Fruit fly (Drosophila melanogaster) whole organism, prepupa: ENCODE results near the gene CG11085.

Experiments used
- Blimp-1 ChIP-seq: fragments of 200-800 bp; sonication (Bioruptor generic); optimal IDR thresholded peaks from 3 replicates; lab custom pipeline; 2017; ENCODE audit warnings: missing biosample characterization, missing genetic modification characterization, mild to moderate bottlenecking, moderate library complexity, missing genetic modification reagents
- CG11294 ChIP-seq: fragments of 200-800 bp; sonication (Bioruptor generic); IDR thresholded peaks from 2 replicates; pipeline ENCODE4 v1.3.6; 2022; ENCODE audit warnings: missing biosample characterization, missing genetic modification characterization
- CG11762 ChIP-seq: fragments of 200-800 bp; sonication (Bioruptor generic); optimal IDR thresholded peaks from 3 replicates; lab custom pipeline; 2016; ENCODE audit warnings: missing biosample characterization, missing genetic modification characterization; ENCODE audit not compliant: insufficient read depth
- CG15336 ChIP-seq: fragments of 200-800 bp; sonication (Bioruptor generic); IDR thresholded peaks from 2 replicates; pipeline ENCODE4 v1.3.6; 2022; ENCODE audit warnings: missing biosample characterization, missing genetic modification characterization
- CG1621 ChIP-seq: fragments of 200-800 bp; sonication (Bioruptor generic); optimal IDR thresholded peaks from 3 replicates; lab custom pipeline; 2018; ENCODE audit warnings: missing biosample characterization, mild to moderate bottlenecking, missing genetic modification characterization
- CG16779 ChIP-seq: fragments of 200-800 bp; sonication (Bioruptor generic); optimal IDR thresholded peaks from 3 replicates; lab custom pipeline; 2017; ENCODE audit warnings: missing biosample characterization, mild to moderate bottlenecking, missing genetic modification characterization
- CG3032 ChIP-seq: fragments of 200-800 bp; optimal IDR thresholded peaks from 2 replicates; lab custom pipeline; 2019; ENCODE audit warnings: missing biosample characterization, mild to moderate bottlenecking, missing genetic modification characterization, moderate library complexity
- CG31627 ChIP-seq: fragments of 200-800 bp; sonication (Bioruptor generic); optimal IDR thresholded peaks from 3 replicates; lab custom pipeline; 2016; ENCODE audit warnings: missing biosample characterization, missing genetic modification characterization
- CG3919 ChIP-seq: fragments of 200-800 bp; sonication (Bioruptor generic); optimal IDR thresholded peaks from 3 replicates; lab custom pipeline; 2016; ENCODE audit warnings: missing biosample characterization, missing genetic modification characterization
- CG4318 ChIP-seq: fragments of 200-800 bp; sonication (Bioruptor generic); optimal IDR thresholded peaks from 3 replicates; lab custom pipeline; 2017; ENCODE audit warnings: missing biosample characterization, mild to moderate bottlenecking, missing genetic modification characterization
- CG6163 ChIP-seq: fragments of 200-800 bp; sonication (Bioruptor generic); IDR thresholded peaks from 3 replicates; pipeline ENCODE4 v1.3.6; 2022; ENCODE audit warnings: missing biosample characterization, missing genetic modification characterization
- CG6276 ChIP-seq: fragments of 200-800 bp; sonication (Bioruptor generic); optimal IDR thresholded peaks from 2 replicates; lab custom pipeline; 2017; ENCODE audit warnings: missing biosample characterization, mild to moderate bottlenecking, missing genetic modification characterization
- CG6792 ChIP-seq: fragments of 200-800 bp; sonication (Bioruptor generic); optimal IDR thresholded peaks from 3 replicates; lab custom pipeline; 2016; ENCODE audit warnings: missing biosample characterization, missing genetic modification characterization
- CG6808 ChIP-seq: fragments of 200-800 bp; sonication (Bioruptor generic); optimal IDR thresholded peaks from 3 replicates; lab custom pipeline; 2017; ENCODE audit warnings: missing biosample characterization, missing genetic modification characterization, mild to moderate bottlenecking, moderate library complexity, missing genetic modification reagents
- CG6854 ChIP-seq: fragments of 200-800 bp; sonication (Bioruptor generic); optimal IDR thresholded peaks from 2 replicates; lab custom pipeline; 2017; ENCODE audit warnings: missing biosample characterization, mild to moderate bottlenecking, missing genetic modification characterization
- CG7368 ChIP-seq: fragments of 200-800 bp; sonication (Bioruptor generic); optimal IDR thresholded peaks from 3 replicates; lab custom pipeline; 2016; ENCODE audit warnings: missing biosample characterization, missing genetic modification characterization
- CG8119 ChIP-seq: fragments of 200-800 bp; sonication (Bioruptor generic); IDR thresholded peaks from 3 replicates; pipeline ENCODE4 v1.3.6; 2022; ENCODE audit warnings: missing biosample characterization, missing genetic modification characterization
- CG8319 ChIP-seq: fragments of 200-800 bp; sonication (Bioruptor generic); optimal IDR thresholded peaks from 3 replicates; lab custom pipeline; 2016; ENCODE audit warnings: missing biosample characterization, missing genetic modification characterization
- CG8632 ChIP-seq: fragments of 200-800 bp; sonication (Bioruptor generic); optimal IDR thresholded peaks from 3 replicates; lab custom pipeline; 2016; ENCODE audit warnings: missing biosample characterization, missing genetic modification characterization
- Eip75B ChIP-seq: fragments of 200-800 bp; sonication (Bioruptor generic); optimal IDR thresholded peaks from 3 replicates; lab custom pipeline; 2016; ENCODE audit warnings: missing biosample characterization, missing genetic modification characterization
- Eip78C ChIP-seq: fragments of 200-800 bp; sonication (Bioruptor generic); peaks from one replicate; lab custom pipeline; 2016; ENCODE audit warnings: missing biosample characterization, missing genetic modification characterization
- Eip93F ChIP-seq: fragments of 200-800 bp; sonication (Bioruptor generic); optimal IDR thresholded peaks from 2 replicates; lab custom pipeline; 2016; ENCODE audit warnings: missing biosample characterization, mild to moderate bottlenecking, missing genetic modification characterization
- Ets96B ChIP-seq: fragments of 200-800 bp; optimal IDR thresholded peaks from 2 replicates; lab custom pipeline; 2019; ENCODE audit warnings: missing biosample characterization, mild to moderate bottlenecking, missing genetic modification characterization, moderate library complexity
- Hr38 ChIP-seq: sonication (Bioruptor generic); optimal IDR thresholded peaks from 2 replicates; lab custom pipeline; 2016; ENCODE audit warnings: missing biosample characterization, missing genetic modification characterization
- Hr39 ChIP-seq: fragments of 200-800 bp; sonication (Bioruptor generic); optimal IDR thresholded peaks from 2 replicates; lab custom pipeline; 2016; ENCODE audit warnings: missing biosample characterization, missing genetic modification characterization
- Hr4 ChIP-seq: fragments of 200-800 bp; sonication (Bioruptor generic); optimal IDR thresholded peaks from 3 replicates; lab custom pipeline; 2016; ENCODE audit warnings: missing biosample characterization, missing genetic modification characterization
- Lpt ChIP-seq: fragments of 200-800 bp; sonication (Bioruptor generic); optimal IDR thresholded peaks from 3 replicates; lab custom pipeline; 2016; ENCODE audit warnings: missing biosample characterization, missing genetic modification characterization
- Met ChIP-seq: fragments of 200-800 bp; sonication (Bioruptor generic); optimal IDR thresholded peaks from 3 replicates; lab custom pipeline; 2016; ENCODE audit warnings: missing biosample characterization, missing genetic modification characterization
- Smox ChIP-seq: fragments of 200-800 bp; sonication (Bioruptor generic); optimal IDR thresholded peaks from 3 replicates; lab custom pipeline; 2016; ENCODE audit warnings: missing biosample characterization, missing genetic modification characterization
- Sox14 ChIP-seq: fragments of 200-800 bp; sonication (Bioruptor generic); optimal IDR thresholded peaks from 3 replicates; lab custom pipeline; 2016; ENCODE audit warnings: missing biosample characterization, missing genetic modification characterization
- acj6 ChIP-seq: fragments of 200-800 bp; sonication (Bioruptor generic); optimal IDR thresholded peaks from 3 replicates; lab custom pipeline; 2016; ENCODE audit warnings: missing biosample characterization, missing genetic modification characterization
- cyc ChIP-seq: fragments of 200-800 bp; sonication (Bioruptor generic); optimal IDR thresholded peaks from 3 replicates; lab custom pipeline; 2016; ENCODE audit warnings: missing biosample characterization, missing genetic modification characterization
- dac ChIP-seq: fragments of 200-800 bp; sonication (Bioruptor generic); optimal IDR thresholded peaks from 2 replicates; lab custom pipeline; 2017; ENCODE audit warnings: missing biosample characterization, mild to moderate bottlenecking, missing genetic modification characterization
- dsx ChIP-seq: fragments of 200-800 bp; optimal IDR thresholded peaks from 3 replicates; lab custom pipeline; 2019; ENCODE audit warnings: missing biosample characterization, mild to moderate bottlenecking, missing genetic modification characterization, moderate library complexity; ENCODE audit not compliant: poor library complexity, severe bottlenecking
- eg ChIP-seq: fragments of 200-800 bp; sonication (Bioruptor generic); IDR thresholded peaks from 3 replicates; pipeline ENCODE4 v1.3.6; 2022; ENCODE audit warnings: missing biosample characterization, missing genetic modification characterization
- esn ChIP-seq: fragments of 200-800 bp; sonication (Bioruptor generic); optimal IDR thresholded peaks from 2 replicates; lab custom pipeline; 2016; ENCODE audit warnings: missing biosample characterization, mild to moderate bottlenecking, missing genetic modification characterization, moderate library complexity
- fd59A ChIP-seq: fragments of 200-800 bp; sonication (Bioruptor generic); optimal IDR thresholded peaks from 2 replicates; lab custom pipeline; 2017; ENCODE audit warnings: missing biosample characterization, mild to moderate bottlenecking, missing genetic modification characterization, missing genetic modification reagents
- fd85E ChIP-seq: fragments of 200-800 bp; sonication (Bioruptor generic); optimal IDR thresholded peaks from 3 replicates; lab custom pipeline; 2016; ENCODE audit warnings: missing biosample characterization, missing genetic modification characterization
- fkh ChIP-seq: fragments of 200-800 bp; sonication (Bioruptor generic); optimal IDR thresholded peaks from 3 replicates; lab custom pipeline; 2017; ENCODE audit warnings: missing biosample characterization, mild to moderate bottlenecking, missing genetic modification characterization, moderate library complexity
- lz ChIP-seq: fragments of 200-800 bp; sonication (Bioruptor generic); optimal IDR thresholded peaks from 3 replicates; lab custom pipeline; 2016; ENCODE audit warnings: missing biosample characterization, missing genetic modification characterization
- net ChIP-seq: fragments of 200-800 bp; sonication (Bioruptor generic); optimal IDR thresholded peaks from 3 replicates; lab custom pipeline; 2016; ENCODE audit warnings: missing biosample characterization, missing genetic modification characterization
- pdm3 ChIP-seq: fragments of 200-800 bp; sonication (Bioruptor generic); optimal IDR thresholded peaks from 3 replicates; lab custom pipeline; 2016; ENCODE audit warnings: missing biosample characterization, missing genetic modification characterization
- salr ChIP-seq, 2 experiments: fragments of 200-800 bp; sonication (Bioruptor generic); optimal IDR thresholded peaks; 3 replicates each; lab custom pipeline; 2016 to 2018; ENCODE audit warnings: missing biosample characterization in 2 of 2, missing genetic modification characterization in 2 of 2, mild to moderate bottlenecking in 1 of 2
- spab ChIP-seq: fragments of 200-800 bp; sonication (Bioruptor generic); optimal IDR thresholded peaks from 2 replicates; lab custom pipeline; 2017; ENCODE audit warnings: missing biosample characterization, mild to moderate bottlenecking, missing genetic modification characterization, missing genetic modification reagents
- ss ChIP-seq, 2 experiments: fragments of 200-800 bp; sonication (Bioruptor generic); optimal IDR thresholded peaks; 2 replicates in 1 of 2; 3 replicates in 1 of 2; lab custom pipeline; 2017 to 2018; ENCODE audit warnings: mild to moderate bottlenecking in 2 of 2, missing biosample characterization in 2 of 2, missing genetic modification characterization in 2 of 2, moderate library complexity in 1 of 2
- svp ChIP-seq: fragments of 200-800 bp; sonication (Bioruptor generic); peaks from one replicate; lab custom pipeline; 2016; ENCODE audit warnings: missing biosample characterization, missing genetic modification characterization
- vri ChIP-seq: fragments of 200-800 bp; sonication (Bioruptor generic); optimal IDR thresholded peaks from 3 replicates; lab custom pipeline; 2016; ENCODE audit warnings: missing biosample characterization, mild to moderate bottlenecking, missing genetic modification characterization

CG11085 gene

DNA sequence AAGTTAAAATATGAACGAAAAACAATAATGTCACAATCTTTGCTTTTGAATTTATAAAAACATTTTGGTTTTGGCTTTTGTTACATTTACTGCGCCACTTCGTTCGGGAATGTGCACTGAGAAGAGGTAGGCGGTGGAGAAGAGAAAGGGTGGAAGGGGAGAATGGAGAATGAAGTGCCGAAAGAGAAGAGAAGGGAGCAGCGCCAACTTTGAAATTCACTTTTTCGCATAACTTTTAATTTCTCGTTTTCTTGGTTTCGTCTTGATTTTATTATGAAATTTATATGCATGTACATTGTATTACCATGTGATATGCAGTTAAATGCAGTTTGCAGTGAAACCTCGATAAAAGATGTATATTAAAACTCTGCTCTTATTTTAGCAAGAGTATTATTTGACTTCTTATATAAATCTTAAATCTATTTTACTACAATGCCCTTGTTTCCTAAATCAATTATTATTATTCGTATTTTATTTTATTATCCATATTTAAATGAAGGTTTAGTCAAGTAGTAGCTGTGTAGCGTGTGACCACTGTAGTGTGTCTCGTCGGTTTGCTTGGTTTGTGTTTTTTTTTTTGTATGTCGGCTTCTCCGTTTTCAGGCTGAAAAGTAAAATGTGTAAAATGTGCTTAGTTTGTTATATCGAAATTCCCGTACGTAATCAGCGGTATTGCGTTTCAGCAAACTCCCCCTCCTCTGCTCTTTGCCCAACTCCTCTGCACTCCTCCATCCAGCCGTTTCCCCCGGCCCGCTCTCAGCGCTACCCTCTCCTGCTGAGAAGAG, 46.8 kb downstream of the CG11085 start (continued):
- TF ChIP-seq Eip75B (GFP tag; lab: Kevin White, UChicago) (peak; percentile 21), pdm3 (peak; percentile 47), Hr4 (GFP tag; lab: Kevin White, UChicago) (peak; percentile 49), CG6276 (GFP tag; lab: Kevin White, UChicago) (peak; percentile 54), Blimp-1 (GFP tag; lab: Kevin White, UChicago) (peak; percentile 70), CG6163 (peak; percentile 38; the same call in 2 of the 3 replicates), spab (GFP tag; lab: Kevin White, UChicago) (peak; percentile 36), CG6808 (GFP tag; lab: Kevin White, UChicago) (peak; percentile 47), vri (no peak), esn (GFP tag; lab: Kevin White, UChicago) (peak; percentile 75), CG16779 (tag; lab: Kevin White, UChicago) (no peak), Sox14 (GFP tag; lab: Kevin White, UChicago) (peak; percentile 22), Eip78C (GFP tag; lab: Kevin White, UChicago) (peak; percentile 85), CG4318 (GFP tag; lab: Kevin White, UChicago) (peak; percentile 33), CG15336 (GFP tag; lab: Robert Waterston, UW) (peak; percentile 62), Ets96B (peak; percentile 63), fd59A (peak; percentile 17), Hr39 (GFP tag; lab: Kevin White, UChicago) (no peak), dsx (GFP tag; lab: Kevin White, UChicago) (peak; percentile 51)

DNA sequence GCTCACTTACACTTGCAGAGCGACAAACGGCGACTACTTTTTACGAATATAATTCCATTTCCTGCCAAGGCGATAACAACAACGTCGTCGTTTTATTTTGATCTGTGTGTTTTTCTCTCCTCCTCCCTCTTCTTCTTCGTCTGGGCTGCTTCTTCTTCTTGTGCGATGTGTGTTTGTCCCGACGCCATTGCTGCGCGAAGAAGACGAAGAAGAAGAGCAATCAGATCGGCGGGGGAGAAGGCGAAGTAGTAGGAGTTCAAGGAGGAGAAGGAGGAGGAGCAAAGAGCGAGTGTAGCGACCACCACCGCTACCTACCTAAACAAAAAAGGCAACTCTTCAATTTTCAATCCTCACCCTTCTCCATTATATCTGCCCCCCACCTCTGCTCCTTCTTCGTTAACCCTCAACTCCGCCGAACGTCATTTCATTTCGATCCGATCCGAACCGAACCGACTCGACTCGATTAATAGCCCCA, 47.4 kb downstream of the CG11085 start:
- TF ChIP-seq spab (GFP tag; lab: Kevin White, UChicago) (no peak), Hr4 (GFP tag; lab: Kevin White, UChicago) (no peak), CG31627 (GFP tag; lab: Kevin White, UChicago) (no peak), Eip78C (GFP tag; lab: Kevin White, UChicago) (no peak), Smox (GFP tag; lab: Kevin White, UChicago) (no peak), CG1621 (peak; percentile 46), CG4318 (GFP tag; lab: Kevin White, UChicago) (no peak), CG3032 (tag; lab: Kevin White, UChicago) (peak; percentile 30), CG8319 (GFP tag; lab: Kevin White, UChicago) (no peak), Eip93F (no peak), eg (GFP tag; lab: Robert Waterston, UW) (0 out of 3 replicates have a peak, but pooled peaks have one; percentile 19), Hr38 (GFP tag; lab: Kevin White, UChicago) (no peak), CG6792 (no peak), acj6 (GFP tag; lab: Kevin White, UChicago) (no peak), net (no peak), CG11294 (GFP tag; lab: Robert Waterston, UW) (no peak), CG8119 (GFP tag; lab: Robert Waterston, UW) (0 out of 3 replicates have a peak, but pooled peaks have one; percentile 24), dac (GFP tag; lab: Kevin White, UChicago) (no peak), cyc (GFP tag; lab: Kevin White, UChicago) (no peak), CG15336 (GFP tag; lab: Robert Waterston, UW) (no peak), CG8632 (GFP tag; lab: Kevin White, UChicago) (no peak), CG16779 (tag; lab: Kevin White, UChicago) (no peak), ss (GFP tag; optimal IDR thresholded peaks at IDR 0.05; lab: Kevin White, UChicago) (peak; percentile 62), CG3919 (GFP tag; lab: Kevin White, UChicago) (no peak), dsx (GFP tag; lab: Kevin White, UChicago) (peak; percentile 80), lz (no peak), CG7368 (GFP tag; lab: Kevin White, UChicago) (no peak), CG6163 (peak; percentile 25; the same call in 1 of the 3 replicates), Met (GFP tag; lab: Kevin White, UChicago) (no peak), fd85E (GFP tag; lab: Kevin White, UChicago) (no peak), svp (GFP tag; lab: Kevin White, UChicago) (peak; percentile 68), CG6854 (GFP tag; lab: Kevin White, UChicago) (peak; percentile 4), fkh (GFP tag; lab: Kevin White, UChicago) (peak; percentile 23), Lpt (GFP tag; lab: Kevin White, UChicago) (no peak), CG11762 (GFP tag; lab: Kevin White, UChicago) (no peak), salr (GFP tag; optimal IDR thresholded peaks at IDR 0.05; lab: Kevin White, UChicago) (no peak), esn (GFP tag; lab: Kevin White, UChicago) (no peak)
